Fruit fly (Drosophila melanogaster): Measurements from ENCODE around the gene Eogt.

Gene Eogt

DNA sequence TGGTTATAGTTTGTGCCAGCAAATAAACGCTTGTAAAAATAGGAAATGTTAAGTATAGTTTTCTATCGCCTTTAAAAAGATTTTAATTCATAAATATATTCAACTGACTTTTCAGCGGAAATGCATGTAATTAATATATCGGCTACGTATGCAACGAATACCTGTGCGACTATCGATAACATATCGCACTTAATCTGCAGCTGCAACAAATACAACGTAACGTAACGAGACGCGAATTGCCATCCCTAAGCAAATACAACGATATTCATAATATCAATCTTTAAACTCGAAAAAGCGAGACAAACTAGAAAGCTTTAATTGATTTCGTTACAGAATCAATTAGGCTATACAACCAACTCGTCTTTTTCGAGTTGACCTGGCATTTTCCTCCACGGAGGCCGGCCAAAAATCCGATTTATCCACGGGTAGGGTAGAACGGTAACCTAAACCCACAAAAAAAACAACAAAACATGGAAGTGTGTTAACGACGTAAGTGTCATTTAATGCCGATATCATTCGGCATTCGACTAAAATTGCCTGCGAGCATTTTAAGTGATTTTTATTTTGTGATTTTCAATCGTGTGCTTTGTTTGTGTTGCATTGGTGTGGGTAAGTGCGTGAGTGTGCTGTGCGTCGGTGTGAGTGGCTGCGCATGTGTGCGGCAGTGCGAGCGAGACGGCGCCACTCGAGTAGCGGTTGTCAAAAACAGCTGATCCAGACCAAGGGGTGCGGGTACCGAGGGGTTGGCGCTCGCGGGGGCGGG, 5.1 kb upstream of the Eogt start, which contains the start of gene Atxn7:
Atxn7 (plus strand) TSS at position 187 of the 763 bp plus-strand sequence.
- TF ChIP-seq noc (tag; optimal IDR thresholded peaks at IDR 0.05), result peak; percentile 2

DNA sequence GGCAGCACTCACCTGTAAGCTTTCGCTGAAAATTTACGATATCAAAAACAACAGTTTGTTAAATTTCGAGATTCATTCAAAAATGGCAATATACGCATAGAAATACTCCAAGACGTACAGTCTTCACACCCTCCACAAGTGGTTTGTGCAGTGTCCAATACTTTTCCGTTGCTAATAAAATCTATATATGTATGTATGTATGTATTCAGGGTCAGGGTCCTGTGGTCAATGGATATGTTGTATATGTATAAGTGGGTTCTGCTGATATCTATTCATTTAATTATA, 4.5 kb upstream of the Eogt start:
- TF ChIP-seq noc (tag; optimal IDR thresholded peaks at IDR 0.05), result no peak

DNA sequence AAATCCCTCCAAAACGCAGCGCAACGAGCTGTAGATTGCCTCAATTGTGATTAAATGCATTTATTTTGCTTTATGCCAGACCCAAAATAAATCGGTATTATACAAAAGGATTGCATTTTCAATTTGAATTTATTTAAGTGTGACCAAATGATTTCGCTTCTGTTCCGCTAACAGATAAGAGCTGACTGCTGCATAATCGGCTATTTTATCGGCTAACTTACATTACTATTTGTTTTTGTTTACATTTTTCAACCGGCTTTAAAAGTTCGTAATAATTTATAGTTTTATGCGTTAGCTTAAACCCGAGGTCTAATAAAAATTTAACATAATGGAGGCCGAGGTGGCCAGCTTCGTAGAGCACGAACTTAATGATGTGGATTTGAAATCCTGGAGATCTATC, 2.1 kb downstream of the Eogt start, which contains the start of gene PIG-Wa:
PIG-Wa (plus strand) TSS at position 232 of the 400 bp plus-strand sequence.
- TF ChIP-seq noc (tag; optimal IDR thresholded peaks at IDR 0.05), result no peak

DNA sequence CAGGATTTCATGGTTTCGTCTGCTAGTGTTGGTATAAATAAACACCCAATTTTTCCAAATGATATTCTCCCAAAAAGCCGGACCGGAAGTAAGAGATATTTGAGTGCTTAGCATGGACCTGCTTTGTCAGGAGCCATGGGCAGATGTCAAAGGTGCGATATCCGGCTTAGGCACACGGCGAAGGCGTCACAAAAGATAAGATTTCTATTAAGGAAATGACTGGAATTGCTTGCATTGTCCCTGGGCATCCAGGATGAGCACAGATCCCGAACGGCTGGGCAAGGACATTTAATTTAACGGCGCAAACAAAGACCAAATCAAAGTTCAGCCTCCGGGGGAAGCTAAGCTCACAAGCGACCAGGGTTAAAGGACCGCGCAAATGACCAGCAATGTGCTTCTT, 4.8 kb downstream of the Eogt start, which contains the start of gene CG3557:
CG3557 (minus strand) TSS at position 101 of the 400 bp plus-strand sequence.
- TF ChIP-seq noc (tag; optimal IDR thresholded peaks at IDR 0.05), result no peak

DNA sequence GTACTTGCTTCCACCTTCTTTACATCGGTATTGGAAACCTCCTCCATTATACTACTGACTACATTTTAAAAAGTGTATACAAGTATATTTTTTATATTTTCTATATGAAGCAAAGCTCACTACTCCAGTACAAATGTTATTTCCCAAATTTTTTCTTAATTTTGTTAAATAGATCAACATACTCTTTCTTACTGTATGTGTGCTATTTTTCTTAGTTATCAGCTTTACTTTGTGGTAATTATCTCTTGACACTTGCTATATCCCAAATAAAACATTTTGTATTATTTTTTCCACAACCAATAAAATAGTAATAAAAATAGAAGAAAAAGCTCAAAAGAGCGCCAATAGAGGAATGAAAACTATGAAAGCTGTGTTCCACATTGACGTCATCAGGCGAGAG, 9.7 kb downstream of the Eogt start, which contains the start of gene CG43750:
CG43750 (minus strand) TSS at position 101 of the 400 bp plus-strand sequence.
- TF ChIP-seq noc (tag; optimal IDR thresholded peaks at IDR 0.05), result no peak

DNA sequence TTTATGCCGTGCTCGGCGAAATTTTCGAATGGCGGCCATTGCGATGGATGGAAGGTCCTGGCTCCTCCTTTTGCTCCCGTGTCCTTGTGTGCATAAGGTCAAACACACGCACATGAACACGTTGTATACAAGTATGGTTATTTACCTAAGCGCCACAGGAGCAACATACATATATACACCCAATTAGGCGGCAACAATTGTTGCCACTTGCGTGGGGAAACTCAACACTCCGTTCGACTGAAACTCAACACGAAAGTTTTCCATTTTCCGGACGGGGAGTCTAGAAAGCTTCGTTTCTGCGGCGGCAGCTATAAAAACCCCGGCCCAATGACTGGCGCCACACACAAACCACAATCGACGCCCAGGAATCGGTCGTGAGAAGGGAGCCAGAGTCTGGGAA, 10.4 kb downstream of the Eogt start, which contains the start of gene CG46448:
CG46448 (plus strand) TSS at position 340 of the 400 bp plus-strand sequence.
- no peak for TF ChIP-seq noc (tag; optimal IDR thresholded peaks at IDR 0.05)

DNA sequence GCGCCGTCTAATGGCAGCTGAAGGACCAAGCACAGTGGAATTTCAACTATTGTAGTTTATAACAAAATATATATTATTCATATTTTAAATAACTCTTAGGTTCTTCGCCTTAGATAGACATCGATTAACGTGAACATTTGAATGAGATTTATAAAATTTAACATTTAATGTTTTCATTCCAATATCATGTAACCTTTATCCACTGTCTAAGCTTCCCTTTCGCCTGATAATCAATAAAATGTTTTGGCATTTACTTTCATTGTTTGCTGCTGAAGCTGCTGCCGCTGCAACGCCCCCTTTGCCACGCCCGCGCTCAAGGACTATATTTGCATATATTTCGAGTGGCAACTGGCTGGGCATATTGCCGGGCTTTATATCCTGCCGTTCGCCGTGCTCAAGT, 14.0 kb downstream of the Eogt start:
- no peak for TF ChIP-seq noc (tag; optimal IDR thresholded peaks at IDR 0.05)

DNA sequence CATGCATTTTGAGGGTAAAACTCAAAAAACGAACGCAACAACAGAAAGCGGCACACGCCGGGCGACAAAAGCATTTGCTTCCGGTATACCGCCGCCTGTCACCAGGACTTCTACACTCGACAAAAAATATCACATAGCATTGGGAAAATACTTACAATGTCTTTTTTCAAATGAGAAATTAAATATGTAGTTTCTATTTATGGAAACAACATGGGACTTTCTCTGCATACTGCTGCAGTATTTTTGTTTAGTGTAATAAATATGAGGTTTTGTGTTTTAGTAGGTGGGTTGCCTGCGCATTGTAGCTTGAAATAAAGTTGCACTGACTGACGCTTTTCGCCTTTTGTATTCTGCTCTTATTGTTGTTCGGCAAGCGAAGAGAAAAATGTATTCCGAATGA, 16.2 kb downstream of the Eogt start:
- no peak for TF ChIP-seq noc (tag; optimal IDR thresholded peaks at IDR 0.05)

DNA sequence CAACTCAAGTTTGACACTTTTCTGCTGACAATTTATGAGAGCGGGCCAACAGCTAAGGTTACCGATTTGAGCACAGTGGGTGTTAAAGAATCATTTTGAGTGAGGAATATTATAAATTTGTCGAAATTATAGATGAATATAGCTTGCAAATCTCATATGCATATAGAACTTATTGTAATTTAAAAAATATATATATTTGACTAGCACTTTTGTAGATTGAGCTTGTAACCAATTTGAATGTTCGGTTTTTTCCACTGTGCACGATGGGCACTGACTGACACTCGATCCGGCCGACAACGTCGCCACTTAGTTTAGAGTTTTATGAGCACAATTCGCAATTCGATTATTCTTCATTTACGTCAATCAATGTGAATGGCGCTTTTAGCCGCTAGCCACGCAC, 17.6 kb downstream of the Eogt start:
- no peak for TF ChIP-seq noc (tag; optimal IDR thresholded peaks at IDR 0.05)

DNA sequence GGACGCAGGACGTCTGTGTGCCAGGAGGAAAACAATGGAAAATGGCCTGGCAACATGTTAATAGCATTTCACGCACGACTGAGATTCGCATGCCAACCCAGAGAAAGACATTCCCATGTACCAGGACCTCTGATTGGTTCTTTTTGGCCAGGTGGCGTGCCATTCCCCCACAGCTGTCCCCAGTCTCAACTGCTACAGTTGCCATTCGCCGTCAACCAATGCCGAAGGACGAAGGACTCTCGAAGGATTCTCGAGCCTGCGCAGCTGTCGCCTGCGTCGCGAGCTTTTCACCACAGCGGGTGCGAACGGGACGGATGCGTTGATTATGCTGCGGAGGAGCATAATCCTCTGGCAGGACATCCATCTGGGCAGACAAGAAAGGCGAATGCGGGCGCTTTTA, 19.0 kb downstream of the Eogt start, which contains the start of gene VGlut:
VGlut (plus strand) TSS at position 399 of the 400 bp plus-strand sequence.
- no peak for TF ChIP-seq noc (tag; optimal IDR thresholded peaks at IDR 0.05)

DNA sequence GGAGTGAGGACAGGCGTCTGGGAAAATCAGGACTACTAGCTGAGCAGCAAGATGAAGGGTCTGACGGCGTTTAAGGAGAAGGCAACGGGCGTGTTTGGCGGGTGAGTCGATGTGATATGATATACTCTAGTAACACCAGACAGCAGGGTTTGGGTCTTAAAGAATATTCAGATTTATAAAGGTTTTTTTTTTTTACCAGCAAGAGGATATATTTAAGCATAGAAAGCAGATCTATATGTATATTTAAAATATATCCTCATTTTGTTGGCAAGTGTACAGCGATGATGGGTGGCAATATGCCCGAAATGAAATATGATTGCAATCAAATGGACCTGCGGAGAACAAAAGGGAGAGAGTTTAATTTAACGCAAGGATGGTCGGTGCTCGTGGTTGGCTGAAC, 21.3 kb downstream of the Eogt start:
- TF ChIP-seq noc (tag; optimal IDR thresholded peaks at IDR 0.05), result no peak

DNA sequence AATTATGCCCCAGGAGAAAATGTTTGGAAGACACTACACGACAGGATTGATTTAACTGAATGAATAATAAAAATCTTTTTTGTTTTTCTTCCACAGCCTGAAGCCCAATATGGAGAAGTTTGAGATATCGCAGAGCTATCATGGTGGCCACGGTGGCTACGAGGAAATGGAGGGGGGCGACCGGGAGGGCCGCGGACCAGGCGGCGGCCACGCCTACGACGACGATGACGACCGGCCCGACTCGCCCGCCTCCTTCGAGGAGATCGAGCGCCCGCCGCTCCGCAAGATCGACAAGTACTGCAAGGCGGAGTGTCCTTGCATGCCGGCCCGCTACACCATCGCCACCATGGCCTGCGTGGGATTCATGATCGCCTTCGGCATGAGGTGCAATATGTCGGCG, 23.7 kb downstream of the Eogt start:
- no peak for TF ChIP-seq noc (tag; optimal IDR thresholded peaks at IDR 0.05)

DNA sequence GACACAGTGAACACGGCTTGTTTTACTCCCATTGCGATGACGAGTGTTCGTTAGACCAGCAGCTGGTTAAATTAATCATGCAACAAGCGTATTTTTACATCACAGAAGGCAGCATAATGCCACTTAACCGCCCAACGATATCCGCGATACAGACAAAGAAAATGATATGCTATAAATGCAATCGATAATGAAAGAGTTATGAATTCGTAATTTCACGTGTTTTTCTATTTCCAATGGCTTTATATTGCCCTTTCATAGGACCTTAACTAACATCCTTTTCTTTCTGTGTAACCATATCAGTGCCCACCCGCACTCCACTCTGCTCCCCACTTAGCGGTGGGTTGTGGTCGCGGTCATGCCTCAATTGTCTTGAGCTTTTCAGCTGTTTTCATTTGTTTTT, 32.2 kb downstream of the Eogt start:
- TF ChIP-seq noc (tag; optimal IDR thresholded peaks at IDR 0.05), result no peak

DNA sequence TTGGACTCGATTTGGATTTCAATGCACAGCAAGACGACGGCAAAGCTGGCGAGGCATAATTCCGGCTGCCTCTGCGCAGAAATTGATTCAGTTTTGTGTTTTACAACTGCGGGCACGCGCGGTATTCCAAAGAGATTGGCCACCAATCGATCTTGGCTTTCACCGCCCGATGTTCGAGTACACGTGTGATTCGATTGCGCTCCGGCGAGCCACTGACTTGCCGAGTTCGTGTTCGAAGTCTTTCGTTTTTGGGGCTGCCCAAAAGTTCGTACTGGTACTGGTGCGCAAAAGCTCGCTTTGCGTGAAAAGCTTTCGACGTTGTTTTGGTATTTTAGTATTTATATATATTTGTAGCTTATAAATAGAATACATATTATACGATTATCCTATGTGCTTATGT, 34.2 kb downstream of the Eogt start, which contains the start of gene CG18641:
CG18641 (minus strand) TSS at position 214 of the 400 bp plus-strand sequence.
- no peak for TF ChIP-seq noc (tag; optimal IDR thresholded peaks at IDR 0.05)

DNA sequence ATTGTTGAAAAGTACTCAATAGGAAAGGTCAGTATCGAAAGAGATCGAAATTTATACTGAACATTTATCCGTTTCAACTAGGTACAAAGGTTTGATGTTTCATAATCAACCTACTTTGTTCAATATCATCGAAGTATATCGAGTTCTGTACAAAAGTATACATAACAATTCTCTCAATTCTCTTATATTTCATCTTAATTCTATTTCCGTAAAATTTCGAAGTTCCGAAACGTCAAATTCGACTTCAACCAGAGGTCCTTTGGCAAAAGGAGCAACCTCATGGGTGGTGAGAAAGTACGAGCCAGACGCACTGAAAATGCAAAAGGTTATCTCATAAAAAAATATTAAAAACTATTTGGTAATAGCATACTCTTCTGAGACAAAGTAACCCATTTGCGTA, 35.7 kb downstream of the Eogt start, which contains the start of gene CG31948:
CG31948 (minus strand) TSS at position 101 of the 400 bp plus-strand sequence.
- no peak for TF ChIP-seq noc (tag; optimal IDR thresholded peaks at IDR 0.05)

DNA sequence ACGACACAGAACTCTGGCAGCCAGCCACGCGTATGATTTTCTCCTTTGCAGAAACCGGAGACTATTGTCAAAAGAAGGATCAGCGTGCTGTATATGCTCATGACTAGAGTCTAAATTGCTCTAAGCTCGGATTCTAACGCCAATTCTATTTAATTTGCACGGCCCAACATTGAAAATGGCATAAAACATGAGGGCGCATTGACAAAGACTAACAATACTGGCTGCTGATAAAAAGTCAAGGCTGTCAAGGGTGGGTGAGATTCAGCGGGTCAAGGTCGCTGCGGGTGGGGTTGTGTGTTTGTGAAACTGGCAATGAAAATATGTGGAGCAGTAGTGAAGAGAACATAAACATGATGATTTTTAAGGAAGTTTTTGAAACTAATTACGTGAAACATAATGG, 37.0 kb downstream of the Eogt start, which contains the start of gene CG34448:
CG34448 (minus strand) TSS at position 101 of the 400 bp plus-strand sequence.
- TF ChIP-seq noc (tag; optimal IDR thresholded peaks at IDR 0.05), result no peak

DNA sequence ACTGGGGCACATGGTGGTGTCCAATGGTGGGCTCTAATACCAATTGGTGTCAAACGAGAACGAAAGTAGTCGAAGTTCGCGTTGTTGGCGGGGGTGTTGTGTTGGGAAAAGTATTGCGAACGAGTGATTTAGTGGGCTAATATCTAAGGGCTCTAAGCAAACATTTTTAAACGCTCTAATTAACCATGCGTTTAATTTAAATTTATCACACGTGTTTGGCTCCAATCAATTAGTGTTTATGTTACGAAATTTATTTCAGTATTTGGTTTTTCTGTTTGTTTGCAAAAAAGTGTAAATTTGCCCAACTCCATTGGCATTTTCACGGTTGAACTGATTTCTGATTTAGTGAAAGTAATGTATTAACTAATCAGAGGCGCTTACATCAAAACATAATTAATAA, 39.0 kb downstream of the Eogt start, which contains the start of gene CG34447:
CG34447 (minus strand) TSS at position 101 of the 400 bp plus-strand sequence.
- no peak for TF ChIP-seq noc (tag; optimal IDR thresholded peaks at IDR 0.05)
